Worm (Caenorhabditis elegans): ENCODE data around the gene epac-1.

Gene epac-1

ce11 chrIII:10179444-10179843 lies 9.6 kb upstream of the epac-1 start:
- TF ChIP-seq ZK546.5 (tag; optimal IDR thresholded peaks at IDR 0.05), result no peak
- no peak for TF ChIP-seq egl-27 (tag; optimal IDR thresholded peaks at IDR 0.05)
- TF ChIP-seq nhr-67 (tag; optimal IDR thresholded peaks at IDR 0.05), result no peak
- TF ChIP-seq nhr-76 (tag; optimal IDR thresholded peaks at IDR 0.05), result no peak
- TF ChIP-seq jun-1 (tag; optimal IDR thresholded peaks at IDR 0.05), result no peak
- no peak for TF ChIP-seq lsy-12 (tag; optimal IDR thresholded peaks at IDR 0.05)
- no peak for TF ChIP-seq nhr-23 (tag; optimal IDR thresholded peaks at IDR 0.05)
- TF ChIP-seq zag-1 (tag; optimal IDR thresholded peaks at IDR 0.05), result no peak
- TF ChIP-seq nfya-1 (tag; optimal IDR thresholded peaks at IDR 0.05; ENCODE audit: insufficient read depth), result no peak
- no peak for TF ChIP-seq fos-1 (tag; optimal IDR thresholded peaks at IDR 0.05)
- no peak for TF ChIP-seq mdl-1 (tag; optimal IDR thresholded peaks at IDR 0.05)
- TF ChIP-seq skn-1 (tag; optimal IDR thresholded peaks at IDR 0.05), result no peak
- TF ChIP-seq aly-2 (tag; optimal IDR thresholded peaks at IDR 0.05), result no peak
- no peak for TF ChIP-seq ama-1 (optimal IDR thresholded peaks at IDR 0.05)
- no peak for TF ChIP-seq pha-4 (tag; optimal IDR thresholded peaks at IDR 0.05)
- no peak for TF ChIP-seq lin-15B (tag; optimal IDR thresholded peaks at IDR 0.05)
- no peak for TF ChIP-seq elt-2 (tag; optimal IDR thresholded peaks at IDR 0.05)

- TF ChIP-seq nhr-77 (tag; optimal IDR thresholded peaks at IDR 0.05) (no peak), nhr-67 (tag; optimal IDR thresholded peaks at IDR 0.05) (no peak), lin-39 (tag; optimal IDR thresholded peaks at IDR 0.05) (no peak), aly-2 (tag; optimal IDR thresholded peaks at IDR 0.05) (no peak), fkh-2 (tag; optimal IDR thresholded peaks at IDR 0.05) (no peak), lin-15B (tag; optimal IDR thresholded peaks at IDR 0.05) (no peak), snpc-4 (tag; optimal IDR thresholded peaks at IDR 0.05) (no peak), eor-1 (tag; optimal IDR thresholded peaks at IDR 0.05) (no peak), unc-39 (tag; optimal IDR thresholded peaks at IDR 0.05) (no peak), pqm-1 (tag; optimal IDR thresholded peaks at IDR 0.05) (no peak), elt-2 (tag; optimal IDR thresholded peaks at IDR 0.05) (no peak), nhr-237 (tag; optimal IDR thresholded peaks at IDR 0.05) (no peak), ceh-82 (tag; optimal IDR thresholded peaks at IDR 0.05) (no peak), egl-5 (tag; optimal IDR thresholded peaks at IDR 0.05) (no peak), unc-62 (GFP tag; optimal IDR thresholded peaks at IDR 0.05) (no peak), egl-27 (tag; optimal IDR thresholded peaks at IDR 0.05) (no peak)
These were observed 7.1 kb upstream of the epac-1 start for ce11 chrIII:10181868-10182267.

- TF ChIP-seq nhr-11 (tag; optimal IDR thresholded peaks at IDR 0.05) (no peak), lin-39 (tag; optimal IDR thresholded peaks at IDR 0.05) (peak; percentile 35), aly-2 (tag; optimal IDR thresholded peaks at IDR 0.05) (no peak), nhr-237 (tag; optimal IDR thresholded peaks at IDR 0.05) (no peak)
These were observed 2.9 kb upstream of the epac-1 start, which contains the start of gene unc-47 for ce11 chrIII:10186160-10186559. Gene unc-47 (minus strand): TSS chrIII:10186260.

ce11 chrIII:10187840-10188239 lies 1.2 kb upstream of the epac-1 start:
- TF ChIP-seq hmg-11 (tag; optimal IDR thresholded peaks at IDR 0.05), result peak; percentile 37
- no peak for TF ChIP-seq mml-1 (tag; optimal IDR thresholded peaks at IDR 0.05)
- TF ChIP-seq nfya-1 (tag; optimal IDR thresholded peaks at IDR 0.05; ENCODE audit: insufficient read depth), result peak; percentile 66
- peak; percentile 19 for TF ChIP-seq lin-15B (tag; optimal IDR thresholded peaks at IDR 0.05)
- peak; percentile 50 for TF ChIP-seq lin-39 (tag; optimal IDR thresholded peaks at IDR 0.05)
- no peak for TF ChIP-seq nhr-77 (tag; optimal IDR thresholded peaks at IDR 0.05)
- TF ChIP-seq ceh-9 (tag; optimal IDR thresholded peaks at IDR 0.05), result no peak

- TF ChIP-seq nfya-1 (tag; optimal IDR thresholded peaks at IDR 0.05; ENCODE audit: insufficient read depth), result peak; percentile 82
- no peak for TF ChIP-seq ama-1 (optimal IDR thresholded peaks at IDR 0.05)
These were observed 5.6 kb downstream of the epac-1 start for ce11 chrIII:10194569-10194968.

- no peak for TF ChIP-seq nhr-237 (tag; optimal IDR thresholded peaks at IDR 0.05)
- TF ChIP-seq nhr-76 (tag; optimal IDR thresholded peaks at IDR 0.05), result no peak
- TF ChIP-seq ZK546.5 (tag; optimal IDR thresholded peaks at IDR 0.05), result no peak
- TF ChIP-seq pha-4 (tag; optimal IDR thresholded peaks at IDR 0.05), result no peak
- TF ChIP-seq ama-1 (optimal IDR thresholded peaks at IDR 0.05), result no peak
- no peak for TF ChIP-seq fos-1 (tag; optimal IDR thresholded peaks at IDR 0.05)
- TF ChIP-seq hmg-11 (tag; optimal IDR thresholded peaks at IDR 0.05), result no peak
- TF ChIP-seq elt-2 (tag; optimal IDR thresholded peaks at IDR 0.05), result no peak
- no peak for TF ChIP-seq R02D3.7 (tag; optimal IDR thresholded peaks at IDR 0.05)
- no peak for TF ChIP-seq elt-1 (tag; optimal IDR thresholded peaks at IDR 0.05)
- no peak for TF ChIP-seq skn-1 (tag; optimal IDR thresholded peaks at IDR 0.05)
- TF ChIP-seq aly-2 (tag; optimal IDR thresholded peaks at IDR 0.05), result no peak
- no peak for TF ChIP-seq nhr-77 (tag; optimal IDR thresholded peaks at IDR 0.05)
- no peak for TF ChIP-seq ceh-9 (tag; optimal IDR thresholded peaks at IDR 0.05)
- TF ChIP-seq ztf-11 (tag; optimal IDR thresholded peaks at IDR 0.05), result no peak
- TF ChIP-seq unc-39 (tag; optimal IDR thresholded peaks at IDR 0.05), result no peak
- TF ChIP-seq eor-1 (tag; optimal IDR thresholded peaks at IDR 0.05), result no peak
- no peak for TF ChIP-seq lin-39 (tag; optimal IDR thresholded peaks at IDR 0.05)
These were observed 6.9 kb downstream of the epac-1 start for ce11 chrIII:10195911-10196310.
